Fruit fly (Drosophila melanogaster) whole organism, embryonic: ENCODE measurements around the gene CG11164.
A peak's percentile ranks its signal among the peaks of the same experiment; 100 is the strongest.

Experiments used
- CG10959 ChIP-seq: fragments of 200-800 bp; sonication (Bioruptor generic); IDR thresholded peaks from 2 replicates; pipeline ENCODE4 v1.3.6; 2022; ENCODE audit warnings: missing biosample characterization, missing genetic modification characterization
- CG3163 ChIP-seq: fragments of 200-800 bp; sonication (Bioruptor generic); optimal IDR thresholded peaks from 3 replicates; lab custom pipeline; 2016; ENCODE audit warnings: missing biosample characterization, missing genetic modification characterization
- CG32532 ChIP-seq: fragments of 200-800 bp; sonication (Bioruptor generic); IDR thresholded peaks from 2 replicates; pipeline ENCODE4 v1.3.6; 2022; ENCODE audit warnings: missing biosample characterization, missing genetic modification characterization
- CG3995 ChIP-seq: fragments of 200-800 bp; sonication (Bioruptor generic); optimal IDR thresholded peaks from 3 replicates; lab custom pipeline; 2016; ENCODE audit warnings: missing biosample characterization, missing genetic modification characterization
- CG9727 ChIP-seq: fragments of 200-800 bp; sonication (Bioruptor generic); optimal IDR thresholded peaks from 3 replicates; lab custom pipeline; 2017; ENCODE audit warnings: missing biosample characterization, mild to moderate bottlenecking, missing genetic modification characterization
- Dbx ChIP-seq: fragments of 200-800 bp; sonication (Bioruptor generic); IDR thresholded peaks from 3 replicates; pipeline ENCODE4 v1.3.6; 2022; ENCODE audit warnings: missing biosample characterization, missing genetic modification characterization
- Dfd ChIP-seq, 2 experiments: fragments of >200 bp; optimal IDR thresholded peaks; 2 replicates each; lab custom pipeline; 2017; ENCODE audit warnings: missing biosample characterization in 2 of 2, missing genetic modification characterization in 2 of 2
- Hey ChIP-seq: fragments of 200-800 bp; sonication (Bioruptor generic); optimal IDR thresholded peaks from 3 replicates; lab custom pipeline; 2018; ENCODE audit warnings: missing biosample characterization, mild to moderate bottlenecking, missing genetic modification characterization
- az2 ChIP-seq: fragments of 200-800 bp; sonication (Bioruptor generic); optimal IDR thresholded peaks from 3 replicates; lab custom pipeline; 2016; ENCODE audit warnings: missing biosample characterization, missing genetic modification characterization
- dan ChIP-seq: fragments of 200-800 bp; sonication (Bioruptor generic); IDR thresholded peaks from 2 replicates; pipeline ENCODE4 v1.3.6; 2022; ENCODE audit warnings: missing biosample characterization, missing genetic modification characterization
- dm ChIP-seq: fragments of 200-800 bp; sonication (Bioruptor generic); optimal IDR thresholded peaks from 3 replicates; lab custom pipeline; 2016; ENCODE audit warnings: missing biosample characterization, missing genetic modification characterization
- rib ChIP-seq: fragments of 200-800 bp; sonication (Bioruptor generic); IDR thresholded peaks from 2 replicates; pipeline ENCODE4 v1.3.6; 2022; ENCODE audit warnings: missing biosample characterization, missing genetic modification characterization
- sd ChIP-seq: fragments of 200-800 bp; sonication (Bioruptor generic); optimal IDR thresholded peaks from 3 replicates; lab custom pipeline; 2018; ENCODE audit warnings: missing biosample characterization, mild to moderate bottlenecking, missing genetic modification characterization, moderate library complexity
- tx ChIP-seq: fragments of 200-800 bp; sonication (Bioruptor generic); optimal IDR thresholded peaks from 2 replicates; lab custom pipeline; 2016; ENCODE audit warnings: missing biosample characterization, missing genetic modification characterization

dm6 chrX:13676458-13676944, 8.7 kb downstream of the CG11164 start, which contains the start of gene CG11162:
- TF ChIP-seq sd (tag; lab: Kevin White, UChicago): no peak
- no peak for TF ChIP-seq CG3995 (GFP tag; lab: Kevin White, UChicago)
- TF ChIP-seq Dfd (GFP tag; optimal IDR thresholded peaks at IDR 0.05; lab: Kevin White, UChicago): no peak
- TF ChIP-seq az2 (GFP tag; lab: Kevin White, UChicago): no peak
- TF ChIP-seq dm (GFP tag; lab: Kevin White, UChicago): no peak
- TF ChIP-seq CG10959: no peak
- TF ChIP-seq dan (GFP tag; lab: Robert Waterston, UW): no peak
- no peak for TF ChIP-seq Dbx
- no peak for TF ChIP-seq Hey (tag; lab: Kevin White, UChicago)
- TF ChIP-seq CG9727 (GFP tag; lab: Kevin White, UChicago): peak; percentile 36
- no peak for TF ChIP-seq tx (GFP tag; lab: Kevin White, UChicago)
- TF ChIP-seq CG32532 (GFP tag; lab: Robert Waterston, UW): peak; percentile 26; the same call in 1 of the 2 replicates
- TF ChIP-seq CG3163: no peak
- TF ChIP-seq rib: no peak
